Worm (Caenorhabditis elegans): ENCODE measurements around the gene srh-76.

DNA sequence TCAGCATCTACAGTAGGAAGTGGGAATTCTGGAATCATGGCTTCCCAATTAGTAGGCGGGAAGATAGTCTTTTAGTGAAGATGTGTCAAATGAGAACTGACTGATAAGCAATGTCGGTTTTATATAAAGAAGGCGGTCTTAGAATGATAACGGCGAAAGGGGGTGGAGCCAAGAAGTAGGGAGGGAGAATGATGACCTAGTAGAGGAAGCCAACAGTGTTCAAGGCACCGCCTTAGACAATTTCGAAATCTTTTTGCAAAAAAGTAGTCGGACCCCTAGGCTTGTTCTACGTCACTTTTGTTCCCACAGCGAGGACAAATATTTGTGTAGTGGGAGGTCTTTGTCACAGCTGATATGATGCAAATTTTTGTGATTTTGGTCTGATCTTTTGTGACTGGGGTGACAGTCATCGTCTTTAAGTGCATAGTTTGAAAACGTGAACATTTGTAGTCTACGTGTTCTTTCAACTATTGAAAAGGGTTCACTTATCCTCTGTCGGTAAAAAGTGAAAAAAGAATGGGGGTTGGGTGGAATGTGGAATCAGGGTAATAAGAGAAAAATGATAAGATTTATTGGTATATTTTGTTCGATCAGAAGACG, 20.5 kb upstream of the srh-76 start, which contains the start of gene ZC250.4:
- TF ChIP-seq nhr-76 (tag; optimal IDR thresholded peaks at IDR 0.05) (no peak), ctbp-1 (GFP tag; IDR thresholded peaks at IDR 0.05) (no peak), nhr-111 (GFP tag; optimal IDR thresholded peaks at IDR 0.05) (no peak), lin-13 (GFP tag; optimal IDR thresholded peaks at IDR 0.05) (no peak), ama-1 (optimal IDR thresholded peaks at IDR 0.05) (peak; percentile 21), fos-1 (tag; optimal IDR thresholded peaks at IDR 0.05) (no peak), nhr-11 (tag; optimal IDR thresholded peaks at IDR 0.05) (no peak), madf-5 (GFP tag; IDR thresholded peaks at IDR 0.05) (no peak)
